Fruit fly (Drosophila melanogaster): Measurements from ENCODE around the gene CkIIalpha-i1.

CkIIalpha-i1 gene

dm6 chr3L:15813988-15814387 is 2.8 kb upstream of the CkIIalpha-i1 start (continued):
- TF ChIP-seq D19A (tag; optimal IDR thresholded peaks at IDR 0.05) (no peak), CG10565 (GFP tag; optimal IDR thresholded peaks at IDR 0.05) (no peak), fd64A (GFP tag; optimal IDR thresholded peaks at IDR 0.05) (no peak), h (optimal IDR thresholded peaks at IDR 0.05) (no peak), CG6813 (GFP tag; optimal IDR thresholded peaks at IDR 0.05) (peak; percentile 75), H2.0 (GFP tag; IDR thresholded peaks at IDR 0.05) (no peak), ro (GFP tag; IDR thresholded peaks at IDR 0.05) (no peak), CG6791 (GFP tag; IDR thresholded peaks at IDR 0.05; ENCODE audit: partially characterized antibody) (no peak), D19B (GFP tag; optimal IDR thresholded peaks at IDR 0.05) (no peak), Sox102F (GFP tag; optimal IDR thresholded peaks at IDR 0.05) (no peak), CG11723 (GFP tag; optimal IDR thresholded peaks at IDR 0.05) (no peak), Stat92E (GFP tag; optimal IDR thresholded peaks at IDR 0.05) (no peak), yki (optimal IDR thresholded peaks at IDR 0.05) (no peak), en (GFP tag; optimal IDR thresholded peaks at IDR 0.05) (no peak), CG7271 (tag; optimal IDR thresholded peaks at IDR 0.05) (no peak), stc (GFP tag; IDR thresholded peaks at IDR 0.05) (no peak), CG12104 (GFP tag; optimal IDR thresholded peaks at IDR 0.05) (no peak), Vsx1 (GFP tag; optimal IDR thresholded peaks at IDR 0.05) (peak; percentile 12), Xrp1 (GFP tag; IDR thresholded peaks at IDR 0.05) (no peak), Six4 (GFP tag; optimal IDR thresholded peaks at IDR 0.05) (no peak), HLHmδ (GFP tag; optimal IDR thresholded peaks at IDR 0.05) (no peak), Oli (tag; optimal IDR thresholded peaks at IDR 0.05) (no peak), HHEX (GFP tag; optimal IDR thresholded peaks at IDR 0.05) (peak; percentile 42), HLH3B (GFP tag; IDR thresholded peaks at IDR 0.05) (no peak; the same call in 1 of the 2 replicates), Poxn (GFP tag; IDR thresholded peaks at IDR 0.05) (no peak), CG1529 (GFP tag; optimal IDR thresholded peaks at IDR 0.05) (no peak), CG17802 (tag; optimal IDR thresholded peaks at IDR 0.05) (no peak), CG4820 (GFP tag; optimal IDR thresholded peaks at IDR 0.05) (no peak), lov (optimal IDR thresholded peaks at IDR 0.05) (no peak), lov (GFP tag; IDR thresholded peaks at IDR 0.05) (no peak), CG4424 (GFP tag; optimal IDR thresholded peaks at IDR 0.05) (no peak), Meics (GFP tag; optimal IDR thresholded peaks at IDR 0.05) (peak; percentile 57), CG14441 (GFP tag; IDR thresholded peaks at IDR 0.05) (peak; percentile 35; the same call in 1 of the 2 replicates), CG17186 (GFP tag; optimal IDR thresholded peaks at IDR 0.05) (no peak), Rx (GFP tag; IDR thresholded peaks at IDR 0.05) (no peak), mam (GFP tag; optimal IDR thresholded peaks at IDR 0.05) (no peak), Jarid2 (GFP tag; optimal IDR thresholded peaks at IDR 0.05) (no peak), CG8359 (GFP tag; optimal IDR thresholded peaks at IDR 0.05; ENCODE audit: borderline replicate concordance) (no peak), dpn (GFP tag; optimal IDR thresholded peaks at IDR 0.05) (no peak), Dll (GFP tag; IDR thresholded peaks at IDR 0.05; ENCODE audit: partially characterized antibody) (no peak), trem (tag; optimal IDR thresholded peaks at IDR 0.05) (no peak), CG9609 (GFP tag; optimal IDR thresholded peaks at IDR 0.05) (no peak), zfh1 (GFP tag; IDR thresholded peaks at IDR 0.05) (0 out of 3 replicates have a peak, but pooled peaks have one; percentile 5), Sin3A (optimal IDR thresholded peaks at IDR 0.05) (no peak), CG3281 (GFP tag; optimal IDR thresholded peaks at IDR 0.05) (peak; percentile 65), CG2678 (tag; optimal IDR thresholded peaks at IDR 0.05) (peak; percentile 64), cato (GFP tag; optimal IDR thresholded peaks at IDR 0.05; ENCODE audit: borderline replicate concordance) (no peak), seq (GFP tag; IDR thresholded peaks at IDR 0.05) (no peak), CG13424 (tag; optimal IDR thresholded peaks at IDR 0.05) (no peak), Optix (GFP tag; IDR thresholded peaks at IDR 0.05) (no peak), p53 (GFP tag; optimal IDR thresholded peaks at IDR 0.05) (no peak), CG15514 (GFP tag; optimal IDR thresholded peaks at IDR 0.05) (peak; percentile 68)
